Worm (Caenorhabditis elegans) whole organism, L4/young adult: Measurements from ENCODE around the gene osm-8.

Experiments
- W03F9.2 ChIP-seq: fragments of 150-350 bp; optimal IDR thresholded peaks from 2 replicates; lab custom pipeline; 2014; ENCODE audit warnings: missing biosample characterization, missing genetic modification characterization
- dao-5 ChIP-seq: sonication (generic microtip); optimal IDR thresholded peaks from 2 replicates; lab custom pipeline; 2016; ENCODE audit warnings: missing genotype, missing genetic modification characterization, moderate library complexity, missing compliant biosample characterization
- him-1 ChIP-seq: sonication (generic microtip); optimal IDR thresholded peaks from 2 replicates; lab custom pipeline; 2016; ENCODE audit warnings: missing genotype, missing genetic modification reagents, missing genetic modification characterization, missing compliant biosample characterization

DNA sequence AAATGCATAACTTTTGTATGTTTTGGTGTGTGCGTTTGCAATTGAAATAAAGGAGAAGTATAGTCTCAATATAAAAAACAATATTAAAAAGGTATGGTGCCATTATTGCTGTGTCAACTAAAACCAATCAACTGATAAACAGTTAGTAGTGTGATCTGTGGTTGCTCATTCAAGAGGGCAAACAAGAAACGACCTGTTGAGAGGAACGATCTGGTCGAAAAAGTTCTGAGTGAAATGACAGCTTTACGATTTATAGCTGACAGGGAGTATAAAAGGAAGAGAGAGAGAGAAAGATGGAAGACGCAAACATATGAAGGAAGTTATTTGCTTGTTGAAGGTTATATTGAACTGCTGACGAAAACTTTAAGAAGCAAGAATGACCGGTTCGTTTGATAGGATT lies 47.2 kb downstream of the osm-8 start:
- TF ChIP-seq W03F9.2 (no peak), him-1 (tag; lab: Kevin White, UChicago) (no peak), dao-5 (tag; lab: Kevin White, UChicago) (no peak)
